Fruit fly (Drosophila melanogaster): ENCODE measurements around the gene CG13300.

dm6 chr3L:6320311-6320710 lies 31.9 kb downstream of the CG13300 start, which contains the start of gene Or65a:
- TF ChIP-seq mam (GFP tag; optimal IDR thresholded peaks at IDR 0.05) (no peak), Gsc (GFP tag; IDR thresholded peaks at IDR 0.05) (no peak), vvl (GFP tag; IDR thresholded peaks at IDR 0.05) (no peak), CG18476 (GFP tag; optimal IDR thresholded peaks at IDR 0.05) (no peak), ro (GFP tag; IDR thresholded peaks at IDR 0.05) (no peak), Mes4 (GFP tag; optimal IDR thresholded peaks at IDR 0.05) (no peak), TFAM (GFP tag; optimal IDR thresholded peaks at IDR 0.05) (no peak), crol (GFP tag; IDR thresholded peaks at IDR 0.05) (no peak), lola (GFP tag; optimal IDR thresholded peaks at IDR 0.05) (no peak), CG12104 (GFP tag; optimal IDR thresholded peaks at IDR 0.05) (no peak), tap (tag; optimal IDR thresholded peaks at IDR 0.05) (no peak)
